Worm (Caenorhabditis elegans) whole organism, L4 larva: ENCODE results near the gene him-3.

ENCODE experiments used
- F37D6.2 ChIP-seq: sonication (generic microtip); optimal IDR thresholded peaks from 2 replicates; lab custom pipeline; 2016; ENCODE audit warnings: mild to moderate bottlenecking, missing genetic modification characterization, missing compliant biosample characterization
- F49E8.2 ChIP-seq: sonication (generic microtip); optimal IDR thresholded peaks from 2 replicates; lab custom pipeline; 2016; ENCODE audit warnings: missing compliant biosample characterization, mild to moderate bottlenecking, missing genetic modification characterization, borderline replicate concordance
- ama-1 ChIP-seq: fragments of 150-350 bp; optimal IDR thresholded peaks from 2 replicates; lab custom pipeline; 2014; ENCODE audit warnings: inconsistent platforms, mixed read lengths
- duxl-1 ChIP-seq: sonication (generic microtip); optimal IDR thresholded peaks from 2 replicates; lab custom pipeline; 2016; ENCODE audit warnings: mild to moderate bottlenecking, missing genetic modification characterization, moderate library complexity, missing compliant biosample characterization; ENCODE audit not compliant: poor library complexity
- dve-1 ChIP-seq: sonication (generic microtip); optimal IDR thresholded peaks from 2 replicates; lab custom pipeline; 2017; ENCODE audit warnings: antibody characterized with exemption, mild to moderate bottlenecking, missing genetic modification characterization, missing compliant biosample characterization; ENCODE audit not compliant: insufficient read depth
- hif-1 ChIP-seq, 2 experiments: sonication (generic microtip); optimal IDR thresholded peaks; 2 replicates each; lab custom pipeline; 2016 to 2017; ENCODE audit warnings: missing compliant biosample characterization in 2 of 2, missing genetic modification characterization in 2 of 2, missing genetic modification reagents in 2 of 2, missing genotype in 2 of 2, mild to moderate bottlenecking in 1 of 2
- nhr-28 ChIP-seq: fragments of 150-350 bp; optimal IDR thresholded peaks from 2 replicates; lab custom pipeline; 2014; ENCODE audit warnings: missing biosample characterization, missing genetic modification characterization
- nhr-6 ChIP-seq: fragments of 150-350 bp; optimal IDR thresholded peaks from 2 replicates; lab custom pipeline; 2014; ENCODE audit warnings: missing biosample characterization, missing genetic modification characterization
- pha-4 ChIP-seq, 2 experiments: fragments of 150-350 bp in 1 of 2; fragments of 200-800 bp in 1 of 2; sonication (Bioruptor generic) in 1 of 2; IDR thresholded peaks in 1 of 2; optimal IDR thresholded peaks in 1 of 2; 2 replicates each; pipeline versions ENCODE4 v1.3.6 to Lab custom; 2014 to 2022; ENCODE audit warnings: missing genetic modification characterization in 2 of 2, missing genetic modification reagents in 2 of 2, missing biosample characterization in 1 of 2, missing compliant biosample characterization in 1 of 2
- pqm-1 ChIP-seq: sonication (generic microtip); optimal IDR thresholded peaks from 2 replicates; lab custom pipeline; 2017; ENCODE audit warnings: missing biosample characterization, missing genetic modification characterization
- snpc-4 ChIP-seq: fragments of 150-350 bp; optimal IDR thresholded peaks from 2 replicates; lab custom pipeline; 2014; ENCODE audit warnings: missing biosample characterization, missing genetic modification characterization
- ztf-11 ChIP-seq: fragments of 150-350 bp; optimal IDR thresholded peaks from 2 replicates; lab custom pipeline; 2014; ENCODE audit warnings: missing biosample characterization, missing genetic modification characterization

DNA sequence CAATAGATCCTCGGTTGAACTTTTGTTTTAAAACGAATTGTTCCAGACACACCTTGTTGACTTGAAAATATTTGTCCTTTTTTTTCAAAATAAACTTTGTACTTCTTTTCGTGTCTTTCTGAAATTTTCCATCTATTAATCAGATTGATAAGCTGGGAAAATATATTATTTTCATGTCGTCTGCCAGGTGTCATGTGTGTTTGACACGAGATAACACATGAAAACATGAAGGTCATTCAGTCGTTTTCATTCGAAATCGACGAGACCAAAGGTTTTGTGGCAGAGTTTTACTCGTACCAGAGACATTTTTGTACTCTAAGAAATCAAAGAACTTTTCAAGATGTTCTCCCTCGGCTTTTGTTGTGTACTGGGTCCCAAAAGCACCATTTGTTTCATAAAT, 43.3 kb downstream of the him-3 start:
- TF ChIP-seq F37D6.2 (tag; lab: Kevin White, UChicago) = no peak
- no peak for TF ChIP-seq nhr-6 (tag; lab: Kevin White, UChicago)
- no peak for TF ChIP-seq pha-4 (GFP tag; IDR thresholded peaks at IDR 0.05; lab: Robert Waterston, UW)
- no peak for TF ChIP-seq pha-4 (tag; optimal IDR thresholded peaks at IDR 0.05; lab: Kevin White, UChicago)
- no peak for TF ChIP-seq hif-1 (tag; optimal IDR thresholded peaks at IDR 0.05; lab: Kevin White, UChicago)
- TF ChIP-seq F49E8.2 (tag; lab: Kevin White, UChicago) = no peak
- no peak for TF ChIP-seq pqm-1
- peak; percentile 81 for TF ChIP-seq nhr-28 (tag; lab: Kevin White, UChicago)
- TF ChIP-seq duxl-1 (tag; lab: Kevin White, UChicago) = no peak
- TF ChIP-seq ama-1 (lab: Kevin White, UChicago) = no peak
- TF ChIP-seq ztf-11 (tag; lab: Kevin White, UChicago) = no peak
- TF ChIP-seq dve-1 (tag; lab: Kevin White, UChicago) = peak; percentile 79
- no peak for TF ChIP-seq snpc-4 (tag; lab: Kevin White, UChicago)
